Worm (Caenorhabditis elegans) whole organism, L1 larva: ENCODE measurements around the gene Y57G11A.5.

Experiments used
- C34B4.2 ChIP-seq: sonication (generic microtip); optimal IDR thresholded peaks from 2 replicates; lab custom pipeline; 2017; ENCODE audit warnings: mild to moderate bottlenecking, missing genetic modification characterization, missing compliant biosample characterization
- Y116A8C.19 ChIP-seq: sonication (generic microtip); optimal IDR thresholded peaks from 2 replicates; lab custom pipeline; 2016; ENCODE audit warnings: missing compliant biosample characterization, missing genetic modification characterization, borderline replicate concordance
- alr-1 ChIP-seq: fragments of 200-800 bp; sonication (Bioruptor generic); optimal IDR thresholded peaks from 2 replicates; lab custom pipeline; 2018; ENCODE audit warnings: borderline replicate concordance, mild to moderate bottlenecking, missing genetic modification characterization, missing compliant biosample characterization
- ama-1 ChIP-seq: fragments of 150-350 bp; optimal IDR thresholded peaks from 2 replicates; lab custom pipeline; 2014
- blmp-1 ChIP-seq: fragments of 150-350 bp; optimal IDR thresholded peaks from 2 replicates; lab custom pipeline; 2014; ENCODE audit warnings: missing biosample characterization, missing genetic modification characterization
- ceh-88 ChIP-seq: fragments of 200-800 bp; sonication (Bioruptor generic); IDR thresholded peaks from 2 replicates; pipeline ENCODE4 v1.3.6; 2022; ENCODE audit warnings: missing genetic modification characterization, missing compliant biosample characterization
- ceh-90 ChIP-seq: sonication (generic microtip); optimal IDR thresholded peaks from 2 replicates; lab custom pipeline; 2016; ENCODE audit warnings: missing genetic modification characterization, missing compliant biosample characterization
- dsc-1 ChIP-seq: sonication (generic microtip); optimal IDR thresholded peaks from 2 replicates; lab custom pipeline; 2016; ENCODE audit warnings: mild to moderate bottlenecking, missing genetic modification characterization, missing compliant biosample characterization
- efl-1 ChIP-seq, 4 experiments: fragments of 150-350 bp; optimal IDR thresholded peaks in 3 of 4; peaks in 1 of 4; 1 replicate in 1 of 4; 2 replicates in 3 of 4; lab custom pipeline; 2014; ENCODE audit warnings: missing biosample characterization in 2 of 4, missing genetic modification characterization in 2 of 4, missing genetic modification reagents in 2 of 4
- efl-3 ChIP-seq: fragments of 200-800 bp; sonication (Bioruptor generic); optimal IDR thresholded peaks from 2 replicates; lab custom pipeline; 2018; ENCODE audit warnings: mild to moderate bottlenecking, missing genetic modification characterization, missing compliant biosample characterization
- egl-27 ChIP-seq, 2 experiments: fragments of 150-350 bp in 1 of 2; sonication (generic microtip); optimal IDR thresholded peaks; 3 replicates each; lab custom pipeline; 2017 to 2018; ENCODE audit warnings: missing biosample characterization in 2 of 2, missing genetic modification characterization in 2 of 2, missing genetic modification reagents in 2 of 2
- elt-3 ChIP-seq, 6 experiments: fragments of 150-350 bp in 1 of 6; sonication (generic microtip); optimal IDR thresholded peaks; 2 replicates each; lab custom pipeline; 2017 to 2018; ENCODE audit warnings: missing biosample characterization in 6 of 6, missing genetic modification characterization in 6 of 6, inconsistent platforms in 1 of 6
- fkh-4 ChIP-seq: sonication (generic microtip); optimal IDR thresholded peaks from 2 replicates; lab custom pipeline; 2016; ENCODE audit warnings: missing compliant biosample characterization, missing genetic modification characterization, borderline replicate concordance
- hlh-17 ChIP-seq: fragments of 200-800 bp; sonication (Bioruptor generic); optimal IDR thresholded peaks from 2 replicates; lab custom pipeline; 2018; ENCODE audit warnings: missing genetic modification characterization, mild to moderate bottlenecking, missing compliant biosample characterization, moderate library complexity, borderline replicate concordance
- hpl-2 ChIP-seq: fragments of 150-350 bp; optimal IDR thresholded peaks from 2 replicates; lab custom pipeline; 2014; ENCODE audit warnings: missing biosample characterization, missing genetic modification reagents, missing genetic modification characterization
- irx-1 ChIP-seq: sonication (generic microtip); optimal IDR thresholded peaks from 2 replicates; lab custom pipeline; 2016; ENCODE audit warnings: missing genetic modification characterization, missing compliant biosample characterization
- isw-1 ChIP-seq: fragments of 200-800 bp; sonication (Bioruptor generic); IDR thresholded peaks from 2 replicates; pipeline ENCODE4 v1.3.6; 2022; ENCODE audit warnings: missing genetic modification characterization, missing compliant biosample characterization
- lin-13 ChIP-seq: fragments of 150-350 bp; optimal IDR thresholded peaks from 2 replicates; lab custom pipeline; 2014; ENCODE audit warnings: missing biosample characterization, missing genetic modification reagents, missing genetic modification characterization
- lin-15B ChIP-seq: fragments of 150-350 bp; sonication (generic microtip); optimal IDR thresholded peaks from 3 replicates; lab custom pipeline; 2014; ENCODE audit warnings: missing biosample characterization, missing genetic modification characterization
- lin-35 ChIP-seq, 2 experiments: fragments of 150-350 bp; optimal IDR thresholded peaks; 2 replicates each; lab custom pipeline; 2014; ENCODE audit warnings: missing biosample characterization in 2 of 2, missing genetic modification characterization in 2 of 2, missing genetic modification reagents in 2 of 2
- lsy-2 ChIP-seq, 2 experiments: fragments of 150-350 bp; optimal IDR thresholded peaks; 2 replicates each; lab custom pipeline; 2014; ENCODE audit warnings: missing biosample characterization in 2 of 2, missing genetic modification characterization in 2 of 2
- mdl-1 ChIP-seq, 2 experiments: fragments of 150-350 bp; optimal IDR thresholded peaks; 2 replicates each; lab custom pipeline; 2014 to 2017; ENCODE audit warnings: missing biosample characterization in 2 of 2, missing genetic modification characterization in 2 of 2, inconsistent platforms in 1 of 2
- mef-2 ChIP-seq: fragments of 150-350 bp; optimal IDR thresholded peaks from 2 replicates; lab custom pipeline; 2014; ENCODE audit warnings: missing biosample characterization, missing genetic modification characterization
- mep-1 ChIP-seq: fragments of 150-350 bp; optimal IDR thresholded peaks from 2 replicates; lab custom pipeline; 2014; ENCODE audit warnings: missing biosample characterization, missing genetic modification characterization
- nhr-19 ChIP-seq: fragments of 200-800 bp; sonication (Bioruptor generic); conservative IDR thresholded peaks from 2 replicates; pipeline ENCODE4 v1.3.6; 2022; ENCODE audit warnings: missing genetic modification characterization, missing compliant biosample characterization
- nhr-20 ChIP-seq: sonication (generic microtip); optimal IDR thresholded peaks from 2 replicates; lab custom pipeline; 2016; ENCODE audit warnings: mild to moderate bottlenecking, missing genetic modification characterization, missing compliant biosample characterization
- nhr-28 ChIP-seq: fragments of 150-350 bp; optimal IDR thresholded peaks from 2 replicates; lab custom pipeline; 2014; ENCODE audit warnings: missing biosample characterization, missing genetic modification characterization
- nhr-85 ChIP-seq: sonication (generic microtip); peaks from one replicate; lab custom pipeline; 2016; ENCODE audit warnings: missing genetic modification characterization, inconsistent platforms, missing compliant biosample characterization
- nhr-90 ChIP-seq: sonication (generic microtip); optimal IDR thresholded peaks from 2 replicates; lab custom pipeline; 2016; ENCODE audit warnings: mild to moderate bottlenecking, missing genetic modification characterization, missing compliant biosample characterization; ENCODE audit not compliant: poor library complexity
- pag-3 ChIP-seq: sonication (generic microtip); optimal IDR thresholded peaks from 2 replicates; lab custom pipeline; 2017; ENCODE audit warnings: missing genetic modification characterization, mild to moderate bottlenecking, missing compliant biosample characterization, antibody characterized with exemption, borderline replicate concordance; ENCODE audit not compliant: insufficient read depth
- skn-1 ChIP-seq: fragments of 150-350 bp; optimal IDR thresholded peaks from 2 replicates; lab custom pipeline; 2014; ENCODE audit warnings: missing biosample characterization, missing genetic modification characterization
- snu-23 ChIP-seq: sonication (generic microtip); optimal IDR thresholded peaks from 2 replicates; lab custom pipeline; 2016; ENCODE audit warnings: missing genetic modification characterization, missing compliant biosample characterization
- sox-4 ChIP-seq: sonication (generic microtip); optimal IDR thresholded peaks from 2 replicates; lab custom pipeline; 2016; ENCODE audit warnings: missing genetic modification characterization, missing compliant biosample characterization
- sptf-1 ChIP-seq: fragments of 150-350 bp; optimal IDR thresholded peaks from 2 replicates; lab custom pipeline; 2014; ENCODE audit warnings: missing biosample characterization, missing genetic modification characterization
- sup-37 ChIP-seq: fragments of 200-800 bp; sonication (Bioruptor generic); optimal IDR thresholded peaks from 2 replicates; lab custom pipeline; 2018; ENCODE audit warnings: mild to moderate bottlenecking, missing genetic modification characterization, missing compliant biosample characterization
- swsn-7 ChIP-seq: sonication (generic microtip); optimal IDR thresholded peaks from 2 replicates; lab custom pipeline; 2016; ENCODE audit warnings: missing genetic modification characterization, missing compliant biosample characterization
- tbx-2 ChIP-seq: sonication (generic microtip); optimal IDR thresholded peaks from 2 replicates; lab custom pipeline; 2016; ENCODE audit warnings: missing genetic modification characterization, missing compliant biosample characterization
- ztf-11 ChIP-seq, 2 experiments: sonication (generic microtip); optimal IDR thresholded peaks; 2 replicates each; lab custom pipeline; 2016 to 2017; ENCODE audit warnings: missing genetic modification characterization in 2 of 2, missing biosample characterization in 1 of 2, missing compliant biosample characterization in 1 of 2

Gene Y57G11A.5

DNA sequence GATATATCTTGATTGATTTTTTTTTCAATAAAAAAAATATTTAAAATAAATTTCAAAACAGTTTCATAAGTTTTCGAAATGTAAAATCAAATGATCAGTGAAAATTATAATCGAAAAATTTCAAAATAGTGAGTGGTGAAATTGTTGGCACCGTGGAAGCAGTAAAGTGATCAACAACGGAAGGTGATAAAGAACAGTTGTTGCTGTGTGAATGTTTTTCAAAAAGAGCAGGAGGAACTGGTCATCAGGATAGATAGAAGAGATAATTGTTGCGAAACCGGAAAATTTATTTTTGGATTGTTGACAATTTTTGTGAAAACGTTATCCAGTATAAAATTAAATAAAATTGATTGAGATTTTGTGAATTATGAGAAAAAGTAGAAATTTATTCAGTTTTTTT, 6.3 kb downstream of the Y57G11A.5 start:
- TF ChIP-seq skn-1 (tag; lab: Kevin White, UChicago): peak; percentile 3
- TF ChIP-seq pag-3 (tag; lab: Kevin White, UChicago): peak; percentile 26
- no peak for TF ChIP-seq nhr-85 (tag; lab: Kevin White, UChicago)
- no peak for TF ChIP-seq lin-13
- TF ChIP-seq mep-1 (tag; lab: Kevin White, UChicago): no peak

ce11 chrIV:14505066-14505465, 7.2 kb downstream of the Y57G11A.5 start, which contains the start of gene tag-273:
TSS of gene tag-273 (minus strand) at chrIV:14505166.
- TF ChIP-seq pag-3 (tag; lab: Kevin White, UChicago) (no peak), snu-23 (no peak), egl-27 (tag; optimal IDR thresholded peaks at IDR 0.05; lab: Kevin White, UChicago) (no peak), sptf-1 (tag; lab: Kevin White, UChicago) (no peak), Y116A8C.19 (no peak)

- no peak for TF ChIP-seq swsn-7 (tag; lab: Kevin White, UChicago)
- TF ChIP-seq blmp-1: peak; percentile 7
These were observed 15.8 kb downstream of the Y57G11A.5 start for ce11 chrIV:14496494-14496893.

ce11 chrIV:14495474-14495873, 16.8 kb downstream of the Y57G11A.5 start:
- TF ChIP-seq ceh-90 (tag; lab: Kevin White, UChicago) (no peak), sup-37 (GFP tag; lab: Kevin White, UChicago) (no peak)

- TF ChIP-seq nhr-85 (tag; lab: Kevin White, UChicago) (no peak), C34B4.2 (no peak), dsc-1 (tag; lab: Kevin White, UChicago) (no peak), ceh-88 (GFP tag; lab: Robert Waterston, UW) (no peak), elt-3 (tag; optimal IDR thresholded peaks at IDR 0.05; lab: Kevin White, UChicago) (no peak), hlh-17 (GFP tag; lab: Kevin White, UChicago) (no peak), nhr-19 (GFP tag; lab: Robert Waterston, UW) (no peak), sox-4 (tag; lab: Kevin White, UChicago) (no peak), fkh-4 (tag; lab: Kevin White, UChicago) (no peak)
These were observed 21.2 kb downstream of the Y57G11A.5 start for ce11 chrIV:14491135-14491534.

- TF ChIP-seq ceh-90 (tag; lab: Kevin White, UChicago) (no peak), efl-1 (optimal IDR thresholded peaks at IDR 0.05; lab: Kevin White, UChicago) (no peak), efl-1 (GFP tag; optimal IDR thresholded peaks at IDR 0.05 in 1 of 2; lab: Kevin White, UChicago) (peak in 1 of 2 experiments; percentile 53)
These were observed 28.9 kb downstream of the Y57G11A.5 start for ce11 chrIV:14483427-14483826.

- TF ChIP-seq tbx-2 (no peak), elt-3 (tag; optimal IDR thresholded peaks at IDR 0.05; lab: Kevin White, UChicago) (peak in 2 of 6 experiments; percentile 1 to 4), blmp-1 (peak; percentile 34), snu-23 (peak; percentile 22), nhr-85 (tag; lab: Kevin White, UChicago) (peak; percentile 84), lin-35 (GFP tag; optimal IDR thresholded peaks at IDR 0.05; lab: Kevin White, UChicago) (peak in 1 of 2 experiments; percentile 3)
These were observed 30.3 kb downstream of the Y57G11A.5 start, which contains the start of gene Y57G11A.4 for ce11 chrIV:14481984-14482383. TSS of gene Y57G11A.4 (plus strand) at chrIV:14482284.

ce11 chrIV:14469013-14469412, 43.3 kb downstream of the Y57G11A.5 start:
- no peak for TF ChIP-seq ceh-88 (GFP tag; lab: Robert Waterston, UW)
- no peak for TF ChIP-seq nhr-28 (tag; lab: Kevin White, UChicago)
- no peak for TF ChIP-seq blmp-1
- no peak for TF ChIP-seq irx-1
- TF ChIP-seq lin-15B (tag; lab: Kevin White, UChicago): no peak
- no peak for TF ChIP-seq nhr-20 (tag; lab: Kevin White, UChicago)
- no peak for TF ChIP-seq mdl-1 (tag; optimal IDR thresholded peaks at IDR 0.05; lab: Kevin White, UChicago)
- no peak for TF ChIP-seq efl-3 (GFP tag; lab: Kevin White, UChicago)
- no peak for TF ChIP-seq ama-1
- TF ChIP-seq nhr-90 (tag; lab: Kevin White, UChicago): no peak
- no peak for TF ChIP-seq mef-2 (tag; lab: Kevin White, UChicago)
- TF ChIP-seq alr-1 (tag; lab: Kevin White, UChicago): no peak
- TF ChIP-seq nhr-19 (GFP tag; lab: Robert Waterston, UW): no peak
- no peak for TF ChIP-seq elt-3 (tag; optimal IDR thresholded peaks at IDR 0.05; lab: Kevin White, UChicago)
- no peak for TF ChIP-seq isw-1 (GFP tag; lab: Robert Waterston, UW)
- TF ChIP-seq hpl-2: no peak
- no peak for TF ChIP-seq ztf-11 (tag; optimal IDR thresholded peaks at IDR 0.05; lab: Kevin White, UChicago)
- TF ChIP-seq lsy-2 (tag; optimal IDR thresholded peaks at IDR 0.05; lab: Kevin White, UChicago): no peak
- TF ChIP-seq, all 84 proteins: peak for 0
